Worm (Caenorhabditis elegans) whole organism, L2 larva: ENCODE measurements around the gene gcy-33.

Experiments used
- blmp-1 ChIP-seq: sonication (generic microtip); optimal IDR thresholded peaks from 2 replicates; lab custom pipeline; 2017; ENCODE audit warnings: missing genetic modification characterization, mild to moderate bottlenecking, missing compliant biosample characterization, antibody characterized with exemption, moderate library complexity; ENCODE audit not compliant: insufficient read depth
- ceh-16 ChIP-seq: fragments of 150-350 bp; optimal IDR thresholded peaks from 2 replicates; lab custom pipeline; 2014; ENCODE audit warnings: missing biosample characterization, missing genetic modification characterization
- egl-27 ChIP-seq: sonication (generic microtip); optimal IDR thresholded peaks from 3 replicates; lab custom pipeline; 2017; ENCODE audit warnings: missing biosample characterization, missing genetic modification reagents, missing genetic modification characterization
- elt-3 ChIP-seq: sonication (generic microtip); optimal IDR thresholded peaks from 2 replicates; lab custom pipeline; 2017; ENCODE audit warnings: missing biosample characterization, missing genetic modification characterization
- fos-1 ChIP-seq: fragments of 150-350 bp; optimal IDR thresholded peaks from 2 replicates; lab custom pipeline; 2014; ENCODE audit warnings: missing biosample characterization, missing genetic modification characterization
- mab-5 ChIP-seq: fragments of 150-350 bp; optimal IDR thresholded peaks from 2 replicates; lab custom pipeline; 2014; ENCODE audit warnings: missing biosample characterization, missing genetic modification characterization
- nhr-12 ChIP-seq: fragments of 150-350 bp; optimal IDR thresholded peaks from 2 replicates; lab custom pipeline; 2014; ENCODE audit warnings: missing biosample characterization, missing genetic modification characterization
- nhr-25 ChIP-seq: fragments of 150-350 bp; sonication (generic microtip); optimal IDR thresholded peaks from 3 replicates; lab custom pipeline; 2014; ENCODE audit warnings: missing biosample characterization, missing genetic modification characterization
- nhr-6 ChIP-seq: fragments of 150-350 bp; optimal IDR thresholded peaks from 2 replicates; lab custom pipeline; 2014; ENCODE audit warnings: missing biosample characterization, missing genetic modification characterization
- nhr-77 ChIP-seq: fragments of 150-350 bp; optimal IDR thresholded peaks from 2 replicates; lab custom pipeline; 2014; ENCODE audit warnings: missing biosample characterization, missing genetic modification characterization
- unc-39 ChIP-seq: fragments of 150-350 bp; optimal IDR thresholded peaks from 2 replicates; lab custom pipeline; 2014; ENCODE audit warnings: missing biosample characterization, missing genetic modification characterization
- unc-62 ChIP-seq: fragments of 150-350 bp; optimal IDR thresholded peaks from 2 replicates; lab custom pipeline; 2014; ENCODE audit warnings: missing biosample characterization, missing genetic modification reagents, missing genetic modification characterization

ce11 chrV:11955617-11956016 is 46.0 kb downstream of the gcy-33 start:
- TF ChIP-seq egl-27 (no peak), nhr-12 (no peak), unc-62 (GFP tag; lab: Kevin White, UChicago) (no peak), mab-5 (tag; lab: Kevin White, UChicago) (no peak), nhr-25 (tag; lab: Kevin White, UChicago) (no peak), unc-39 (tag; lab: Kevin White, UChicago) (no peak), ceh-16 (tag; lab: Kevin White, UChicago) (no peak), nhr-77 (tag; lab: Kevin White, UChicago) (no peak), fos-1 (tag; lab: Kevin White, UChicago) (no peak), elt-3 (tag; lab: Kevin White, UChicago) (no peak), blmp-1 (tag; lab: Kevin White, UChicago) (no peak), nhr-6 (no peak)
